Worm (Caenorhabditis elegans) whole organism, L4/young adult: Measurements from ENCODE around the gene kcnl-4.

Experiments
- W03F9.2 ChIP-seq: fragments of 150-350 bp; optimal IDR thresholded peaks from 2 replicates; lab custom pipeline; 2014; ENCODE audit warnings: missing biosample characterization, missing genetic modification characterization
- dao-5 ChIP-seq: sonication (generic microtip); optimal IDR thresholded peaks from 2 replicates; lab custom pipeline; 2016; ENCODE audit warnings: missing genotype, missing genetic modification characterization, moderate library complexity, missing compliant biosample characterization
- him-1 ChIP-seq: sonication (generic microtip); optimal IDR thresholded peaks from 2 replicates; lab custom pipeline; 2016; ENCODE audit warnings: missing genotype, missing genetic modification reagents, missing genetic modification characterization, missing compliant biosample characterization

Gene kcnl-4

DNA sequence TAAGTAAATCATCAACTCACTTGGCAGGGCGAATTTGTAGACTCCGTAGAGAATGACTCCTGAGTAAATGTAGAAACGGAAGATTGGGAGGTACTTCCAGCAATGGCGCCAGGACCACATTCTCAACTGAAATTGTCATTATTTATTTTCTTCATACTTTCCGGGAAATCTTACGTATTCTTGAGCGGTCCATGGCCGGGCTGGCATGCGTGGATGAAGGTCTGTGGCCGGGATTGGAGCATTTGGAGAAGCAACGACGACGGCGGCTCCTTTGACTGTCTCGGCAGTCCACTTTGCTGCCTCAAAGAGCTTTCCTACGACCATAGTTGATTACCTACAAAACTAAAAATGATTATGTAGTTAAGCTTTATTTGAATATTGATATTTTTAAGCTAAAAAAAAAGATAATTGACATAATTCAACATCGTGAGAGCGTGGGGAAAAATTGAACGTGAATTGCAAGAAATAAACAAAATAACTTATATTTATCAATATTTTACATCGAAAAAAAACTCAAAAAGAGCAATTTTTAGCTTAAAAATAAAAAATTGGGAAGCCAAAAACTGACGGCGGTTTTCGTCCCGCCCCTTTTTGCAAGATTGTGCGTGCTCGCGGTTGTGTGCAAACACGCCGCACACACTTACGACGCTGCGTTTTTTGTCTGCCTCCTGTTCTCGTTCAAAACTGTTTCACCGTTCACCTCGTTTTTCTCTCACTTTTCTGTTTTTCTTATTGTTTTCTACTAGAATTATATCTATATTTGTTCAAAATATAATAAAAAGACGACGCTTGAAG is 6.9 kb upstream of the kcnl-4 start, which contains the start of gene ril-1:
ril-1 (minus strand) TSS at position 342 of the 795 bp plus-strand sequence.
- TF ChIP-seq W03F9.2 (tag; lab: Kevin White, UChicago) (peak; percentile 50), him-1 (tag; lab: Kevin White, UChicago) (no peak), dao-5 (tag; lab: Kevin White, UChicago) (no peak)

DNA sequence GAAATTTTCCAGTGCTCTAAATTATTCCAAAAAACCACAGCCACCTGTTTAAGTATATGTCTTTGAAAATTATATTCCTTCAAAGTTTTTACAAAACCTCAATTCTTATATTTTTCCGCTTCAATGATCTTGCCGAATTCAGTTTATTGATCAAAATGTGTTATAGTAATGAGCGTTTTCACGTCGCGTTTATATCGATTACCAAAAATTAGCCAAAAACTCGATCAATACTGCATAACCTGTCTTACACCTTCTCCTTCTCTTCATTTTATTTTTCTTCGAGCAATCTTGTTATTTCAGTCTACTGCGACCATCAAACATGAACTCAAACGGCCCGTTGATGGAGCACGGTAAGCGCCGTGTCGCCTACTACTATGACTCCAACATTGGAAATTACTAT is 5.8 kb upstream of the kcnl-4 start, which contains the start of gene hda-1:
hda-1 (plus strand) TSS at position 301 of the 400 bp plus-strand sequence.
- TF ChIP-seq W03F9.2 (tag; lab: Kevin White, UChicago) (no peak), dao-5 (tag; lab: Kevin White, UChicago) (no peak), him-1 (tag; lab: Kevin White, UChicago) (no peak)

DNA sequence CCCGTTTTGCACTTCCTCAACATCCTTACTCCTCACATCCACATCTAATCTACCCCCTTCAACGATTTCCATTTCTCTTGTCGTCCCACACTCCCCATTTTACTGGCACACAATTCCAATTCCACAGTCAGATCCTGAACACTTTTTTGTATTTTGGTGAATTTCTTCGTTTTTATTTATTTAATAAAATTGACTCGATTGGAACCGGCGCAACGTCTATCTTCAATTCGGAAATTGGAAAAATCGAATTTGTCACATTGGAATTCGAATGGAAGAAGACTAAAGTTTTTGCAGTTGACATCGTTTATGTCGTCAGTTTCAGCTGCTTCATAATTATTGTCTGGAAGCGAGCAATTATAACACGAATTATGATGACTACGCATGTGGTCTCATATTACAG is 3.7 kb upstream of the kcnl-4 start:
- TF ChIP-seq dao-5 (tag; lab: Kevin White, UChicago), result no peak
- TF ChIP-seq W03F9.2 (tag; lab: Kevin White, UChicago), result no peak
- no peak for TF ChIP-seq him-1 (tag; lab: Kevin White, UChicago)

DNA sequence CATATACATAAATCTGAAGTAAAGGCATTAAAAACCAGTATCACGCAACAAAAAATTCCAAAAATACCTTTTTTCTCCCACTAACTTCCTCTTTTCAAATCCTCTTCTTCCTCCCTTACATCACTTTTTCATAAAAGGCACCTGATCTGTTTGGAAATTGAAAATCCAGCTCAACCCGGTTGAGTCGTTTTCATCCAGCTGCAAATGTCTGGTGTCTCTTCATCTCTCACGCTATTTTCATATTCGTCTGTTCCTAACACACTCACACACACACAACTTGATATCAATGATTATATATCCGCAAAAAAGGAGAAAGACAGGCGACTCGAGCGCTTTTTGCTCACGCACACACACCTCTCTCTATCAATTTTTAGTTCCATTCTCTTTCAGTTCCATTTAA is 1.5 kb downstream of the kcnl-4 start:
- TF ChIP-seq W03F9.2 (tag; lab: Kevin White, UChicago) (no peak), him-1 (tag; lab: Kevin White, UChicago) (no peak), dao-5 (tag; lab: Kevin White, UChicago) (no peak)

DNA sequence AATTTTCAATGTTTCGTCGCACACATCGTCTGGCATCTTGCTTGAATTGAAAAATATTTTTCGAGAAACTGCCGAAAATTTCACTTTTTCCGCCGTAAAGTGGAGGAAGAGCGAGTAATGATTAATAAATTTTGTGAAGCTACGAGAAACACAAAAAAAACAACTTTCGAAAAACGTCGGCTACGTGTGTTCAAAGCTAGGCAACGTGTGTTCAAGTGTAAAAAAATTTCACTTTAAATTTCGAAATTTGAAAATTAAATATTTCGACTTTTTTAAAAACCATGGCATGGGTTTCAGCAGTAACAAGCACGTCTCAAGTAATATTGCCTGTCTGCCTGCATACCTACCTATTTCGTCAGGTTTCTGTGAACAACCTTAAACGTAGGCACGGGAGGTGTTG is 5.4 kb downstream of the kcnl-4 start, which contains the start of gene tag-191:
tag-191 (minus strand) TSS at position 101 of the 400 bp plus-strand sequence.
- no peak for TF ChIP-seq him-1 (tag; lab: Kevin White, UChicago)
- no peak for TF ChIP-seq W03F9.2 (tag; lab: Kevin White, UChicago)
- TF ChIP-seq dao-5 (tag; lab: Kevin White, UChicago), result no peak

DNA sequence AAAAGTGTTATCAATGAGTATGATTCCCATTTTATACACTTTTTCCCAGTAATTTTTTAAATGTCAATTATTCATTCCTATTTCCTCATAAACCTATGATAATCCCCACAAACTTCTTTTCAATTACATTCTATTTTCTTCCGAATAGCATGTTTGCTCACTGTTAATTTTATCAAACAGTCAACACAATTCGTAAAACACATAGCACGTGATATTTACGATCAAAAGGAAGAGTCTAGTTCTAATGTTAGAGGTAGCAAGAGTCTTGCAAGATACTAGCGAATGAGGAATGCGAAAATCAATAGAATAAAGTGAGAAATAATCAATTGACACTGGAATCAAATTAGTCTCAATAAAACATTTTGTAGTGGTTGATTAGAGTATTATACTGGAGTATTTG is 8.4 kb downstream of the kcnl-4 start:
- TF ChIP-seq W03F9.2 (tag; lab: Kevin White, UChicago) (no peak), him-1 (tag; lab: Kevin White, UChicago) (no peak), dao-5 (tag; lab: Kevin White, UChicago) (no peak)

DNA sequence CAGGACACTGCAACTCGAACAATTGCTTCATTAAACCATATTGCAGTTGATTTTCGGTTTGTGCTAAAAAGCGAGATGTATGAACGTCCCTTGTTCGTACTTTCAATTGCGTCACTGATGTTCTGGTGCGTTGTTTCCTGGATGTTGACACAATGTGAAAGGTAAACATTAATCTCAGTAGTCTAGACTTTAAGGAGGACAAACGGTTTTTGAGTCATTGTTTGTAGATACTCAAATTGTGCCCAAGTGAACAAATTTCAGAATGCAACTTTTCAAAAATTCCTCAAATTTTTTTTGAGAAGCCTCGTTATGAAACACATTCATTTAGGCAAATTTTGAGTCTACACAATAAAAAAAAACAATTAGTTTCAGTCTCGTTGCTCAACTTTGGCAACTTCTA is 10.0 kb downstream of the kcnl-4 start:
- TF ChIP-seq W03F9.2 (tag; lab: Kevin White, UChicago), result no peak
- no peak for TF ChIP-seq dao-5 (tag; lab: Kevin White, UChicago)
- TF ChIP-seq him-1 (tag; lab: Kevin White, UChicago), result no peak

DNA sequence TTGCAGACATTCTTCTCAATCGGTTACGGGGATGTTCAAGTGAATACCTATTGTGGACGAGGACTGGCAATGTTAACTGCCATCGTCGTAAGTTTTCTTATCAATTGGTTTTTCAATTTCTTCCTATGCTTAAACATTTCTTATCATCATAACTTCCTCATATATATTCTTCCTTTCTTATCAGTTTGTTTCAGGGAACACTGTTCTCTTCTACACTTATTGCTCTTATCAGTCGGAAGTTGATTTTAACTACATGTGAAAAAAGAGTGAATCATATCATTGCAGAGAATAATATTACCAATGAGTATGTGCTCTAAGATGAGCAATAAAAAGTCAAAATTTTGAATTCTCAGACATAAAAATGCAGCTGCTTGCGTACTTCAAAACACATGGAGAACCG is 11.2 kb downstream of the kcnl-4 start:
- TF ChIP-seq dao-5 (tag; lab: Kevin White, UChicago) (no peak), W03F9.2 (tag; lab: Kevin White, UChicago) (no peak), him-1 (tag; lab: Kevin White, UChicago) (no peak)

DNA sequence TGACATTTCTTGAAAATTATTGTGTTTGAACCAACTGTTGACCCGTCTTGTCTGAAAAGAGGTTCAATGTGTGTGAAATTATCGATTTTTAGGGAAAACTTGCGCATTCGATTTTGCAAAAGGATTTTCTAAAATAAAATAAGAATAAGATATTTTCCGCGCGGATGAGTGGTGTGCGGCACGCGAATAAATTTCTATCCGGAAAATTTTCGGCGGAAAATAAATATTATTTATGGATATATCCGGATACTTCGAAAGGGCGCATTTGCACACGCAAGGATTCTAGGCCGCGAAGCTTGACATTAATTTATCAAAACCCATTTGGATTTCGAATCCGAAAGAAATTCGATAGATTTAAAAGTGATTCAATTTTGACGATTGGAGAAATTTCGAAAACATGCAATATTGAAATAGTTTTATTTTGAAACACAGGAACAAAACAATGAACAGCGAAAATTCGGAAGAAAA is 14.9 kb downstream of the kcnl-4 start, which contains the start of gene rike-1:
rike-1 (minus strand) TSS at position 51 of the 468 bp plus-strand sequence.
- TF ChIP-seq dao-5 (tag; lab: Kevin White, UChicago) (no peak), W03F9.2 (tag; lab: Kevin White, UChicago) (no peak), him-1 (tag; lab: Kevin White, UChicago) (no peak)

DNA sequence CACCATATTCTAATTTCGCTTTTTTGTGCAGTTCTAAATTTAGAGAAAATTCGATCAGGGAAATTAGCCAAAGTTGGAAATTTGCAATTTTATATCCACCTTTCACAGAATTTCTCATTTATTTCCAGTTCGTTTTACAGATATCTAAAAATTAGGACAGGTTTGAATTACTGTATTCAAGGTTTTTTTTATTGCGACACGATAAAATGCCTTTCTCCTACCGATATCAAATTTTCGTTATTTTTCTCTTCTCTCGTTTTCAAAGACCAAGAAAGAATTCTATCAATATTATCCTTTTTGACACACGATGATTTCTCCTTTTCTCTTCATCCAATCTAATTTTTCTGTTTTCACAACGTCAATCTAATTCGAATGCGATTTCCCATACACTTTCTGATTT is 15.7 kb downstream of the kcnl-4 start, which contains the start of gene C53A5.13:
C53A5.13 (plus strand) TSS at position 301 of the 400 bp plus-strand sequence.
- TF ChIP-seq dao-5 (tag; lab: Kevin White, UChicago) (no peak), him-1 (tag; lab: Kevin White, UChicago) (no peak), W03F9.2 (tag; lab: Kevin White, UChicago) (no peak)

DNA sequence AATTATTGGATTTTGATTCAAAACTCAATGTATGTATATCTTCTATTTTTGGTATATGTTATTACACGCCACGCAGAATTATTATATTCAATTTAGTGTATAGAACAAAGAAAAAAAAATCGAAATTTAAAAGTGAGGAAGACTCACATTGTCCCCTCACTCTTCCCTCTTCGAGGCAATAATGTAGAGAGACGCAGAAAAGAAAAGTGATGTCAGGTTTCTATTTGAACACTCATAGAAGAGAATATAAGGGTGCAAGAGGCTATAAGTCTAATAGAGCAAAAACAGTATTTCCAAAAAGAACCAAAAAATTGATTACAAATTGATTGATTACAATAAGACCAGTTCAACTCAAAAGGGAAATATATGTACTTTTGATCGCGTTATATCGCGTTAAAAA is 17.6 kb downstream of the kcnl-4 start:
- no peak for TF ChIP-seq him-1 (tag; lab: Kevin White, UChicago)
- no peak for TF ChIP-seq dao-5 (tag; lab: Kevin White, UChicago)
- no peak for TF ChIP-seq W03F9.2 (tag; lab: Kevin White, UChicago)

DNA sequence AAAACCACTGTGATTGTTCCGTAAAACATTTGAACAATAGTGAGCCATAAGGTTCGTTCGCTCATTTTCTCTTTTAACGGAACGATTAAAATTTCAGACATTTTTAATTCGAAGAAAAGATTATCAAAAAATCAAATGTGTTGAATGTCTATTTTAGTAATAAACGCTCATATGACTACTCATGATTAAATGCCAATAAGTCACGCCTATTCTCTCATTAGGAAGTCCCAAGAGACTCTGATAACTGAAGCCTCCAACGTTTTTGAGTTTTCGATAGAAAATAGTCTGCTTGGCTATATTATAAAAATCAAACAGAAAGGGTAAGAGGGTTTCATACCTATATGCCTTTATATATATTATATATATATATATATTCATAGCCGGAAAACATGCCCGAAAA is 25.3 kb downstream of the kcnl-4 start, which contains the start of gene srg-47:
srg-47 (minus strand) TSS at position 101 of the 400 bp plus-strand sequence.
- TF ChIP-seq W03F9.2 (tag; lab: Kevin White, UChicago), result no peak

DNA sequence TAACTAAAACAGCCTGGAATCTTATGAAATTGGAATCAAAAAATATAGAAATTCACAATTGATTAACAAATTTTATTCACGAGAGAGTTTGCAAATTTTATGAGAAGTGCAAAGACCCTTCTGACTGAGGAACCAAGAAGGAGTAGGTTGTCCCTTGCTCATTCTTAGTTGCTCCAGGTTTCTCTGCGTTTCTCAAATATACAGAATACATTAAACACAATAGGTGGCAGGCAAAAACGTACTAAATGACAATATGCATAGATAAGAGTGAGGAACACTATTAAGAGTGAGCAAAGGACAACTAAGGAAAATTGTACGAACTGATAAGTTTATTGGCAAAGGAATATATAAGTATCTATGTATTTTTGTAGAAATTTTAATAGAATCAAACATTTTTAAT is 27.8 kb downstream of the kcnl-4 start, which contains the start of gene C53A5.9:
C53A5.9 (minus strand) TSS at position 101 of the 400 bp plus-strand sequence.
- no peak for TF ChIP-seq dao-5 (tag; lab: Kevin White, UChicago)
- no peak for TF ChIP-seq him-1 (tag; lab: Kevin White, UChicago)
- TF ChIP-seq W03F9.2 (tag; lab: Kevin White, UChicago), result no peak
